Fruit fly (Drosophila melanogaster): ENCODE measurements around the gene S-Lap1.
A peak's percentile ranks its signal among the peaks of the same experiment; 100 is the strongest.

The S-Lap1 gene

DNA sequence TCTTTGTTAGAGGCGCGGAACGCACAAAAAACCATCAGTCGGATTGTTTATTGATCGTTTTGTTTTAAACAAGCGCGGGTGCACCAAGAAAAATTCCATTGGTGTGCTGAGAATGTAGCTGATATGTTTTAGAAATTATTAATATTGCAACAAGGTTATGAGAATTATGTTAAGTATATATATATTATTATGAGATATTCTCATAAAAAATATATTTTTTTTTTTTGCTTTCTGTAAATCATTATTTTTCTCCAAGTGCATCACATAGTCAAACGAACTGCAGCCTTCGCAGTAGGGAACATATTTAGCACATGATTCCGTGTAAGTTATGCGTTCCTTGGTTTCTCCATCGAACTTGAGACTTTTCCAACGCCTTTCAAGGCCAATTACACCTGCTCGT lies 11.9 kb downstream of the S-Lap1 start (continued):
- 0 out of 2 replicates have a peak, but pooled peaks have one; percentile 44 for TF ChIP-seq CG32767 (GFP tag; IDR thresholded peaks at IDR 0.05)
- TF ChIP-seq D19B (GFP tag; optimal IDR thresholded peaks at IDR 0.05), result peak; percentile 1
- peak; percentile 51 for TF ChIP-seq gsb-n (tag; optimal IDR thresholded peaks at IDR 0.05)
- peak; percentile 73 for TF ChIP-seq CG31224 (GFP tag; IDR thresholded peaks at IDR 0.05)
- TF ChIP-seq dysf (GFP tag; IDR thresholded peaks at IDR 0.05), result peak; percentile 88
- peak; percentile 37 for TF ChIP-seq Max (GFP tag; optimal IDR thresholded peaks at IDR 0.05)
- TF ChIP-seq da (GFP tag; optimal IDR thresholded peaks at IDR 0.05), result no peak
- TF ChIP-seq croc (GFP tag; conservative IDR thresholded peaks at IDR 0.05), result peak; percentile 67; the same call in 1 of the 3 replicates
- peak; percentile 78 for TF ChIP-seq CG32532 (GFP tag; IDR thresholded peaks at IDR 0.05)
- peak; percentile 81 for TF ChIP-seq Blimp-1 (GFP tag; optimal IDR thresholded peaks at IDR 0.05)
- no peak for TF ChIP-seq eve (GFP tag; optimal IDR thresholded peaks at IDR 0.05)
- TF ChIP-seq E2f2 (GFP tag; IDR thresholded peaks at IDR 0.05), result peak; percentile 58; the same call in 1 of the 2 replicates
- peak; percentile 15 for TF ChIP-seq zf30C (GFP tag; optimal IDR thresholded peaks at IDR 0.05)
- peak; percentile 82 for TF ChIP-seq CG10979 (tag; optimal IDR thresholded peaks at IDR 0.05)
- no peak for TF ChIP-seq Myb (GFP tag; optimal IDR thresholded peaks at IDR 0.05)
- peak; percentile 37 for TF ChIP-seq cwo (GFP tag; optimal IDR thresholded peaks at IDR 0.05)
- TF ChIP-seq CG15601 (tag; optimal IDR thresholded peaks at IDR 0.05), result peak; percentile 52
- TF ChIP-seq bigmax (GFP tag; optimal IDR thresholded peaks at IDR 0.05), result no peak
- peak; percentile 44 for TF ChIP-seq CG9437 (GFP tag; optimal IDR thresholded peaks at IDR 0.05)
- no peak for TF ChIP-seq Atf3 (GFP tag; optimal IDR thresholded peaks at IDR 0.05)
- no peak for TF ChIP-seq otp (GFP tag; IDR thresholded peaks at IDR 0.05)
- peak; percentile 19 for TF ChIP-seq CG18764 (GFP tag; optimal IDR thresholded peaks at IDR 0.05)
- no peak for TF ChIP-seq nau (GFP tag; optimal IDR thresholded peaks at IDR 0.05)
- no peak for TF ChIP-seq C15 (GFP tag; IDR thresholded peaks at IDR 0.05)
- peak; percentile 33 for TF ChIP-seq Hr3 (GFP tag; optimal IDR thresholded peaks at IDR 0.05)
- TF ChIP-seq chm (GFP tag; IDR thresholded peaks at IDR 0.05), result no peak
- peak; percentile 61 for TF ChIP-seq CG15696 (tag; optimal IDR thresholded peaks at IDR 0.05)
- TF ChIP-seq ap (GFP tag; IDR thresholded peaks at IDR 0.05), result peak; percentile 50
- peak; percentile 78; the same call in 1 of the 2 replicates for TF ChIP-seq ara (GFP tag; IDR thresholded peaks at IDR 0.05)
- TF ChIP-seq CG17186 (GFP tag; optimal IDR thresholded peaks at IDR 0.05), result no peak
- peak; percentile 38 for TF ChIP-seq Jarid2 (GFP tag; optimal IDR thresholded peaks at IDR 0.05)
- TF ChIP-seq tgo (GFP tag; IDR thresholded peaks at IDR 0.05), result peak; percentile 88
- no peak; the same call in 1 of the 2 replicates for TF ChIP-seq Oaz (GFP tag; IDR thresholded peaks at IDR 0.05)
- peak; percentile 81 for TF ChIP-seq CG7372 (GFP tag; IDR thresholded peaks at IDR 0.05)
- TF ChIP-seq CG10543 (GFP tag; optimal IDR thresholded peaks at IDR 0.05), result peak; percentile 30
- 0 out of 3 replicates have a peak, but pooled peaks have one; percentile 40 for TF ChIP-seq Dbx (GFP tag; IDR thresholded peaks at IDR 0.05)
- TF ChIP-seq pnt (GFP tag; optimal IDR thresholded peaks at IDR 0.05), result no peak
- no peak for TF ChIP-seq pb (GFP tag; optimal IDR thresholded peaks at IDR 0.05)
- no peak for TF ChIP-seq CG15479 (GFP tag; optimal IDR thresholded peaks at IDR 0.05)
- TF ChIP-seq lab (GFP tag; optimal IDR thresholded peaks at IDR 0.05), result peak; percentile 73
- peak; percentile 69 for TF ChIP-seq Fer3 (tag; optimal IDR thresholded peaks at IDR 0.05)
- TF ChIP-seq Hsf (GFP tag; optimal IDR thresholded peaks at IDR 0.05), result no peak
- peak; percentile 91 for TF ChIP-seq nmo (GFP tag; optimal IDR thresholded peaks at IDR 0.05)
- no peak for TF ChIP-seq ato (GFP tag; IDR thresholded peaks at IDR 0.05; ENCODE audit: partially characterized antibody)
- TF ChIP-seq hkb (optimal IDR thresholded peaks at IDR 0.05), result no peak
- peak; percentile 86 for TF ChIP-seq hkb (GFP tag; IDR thresholded peaks at IDR 0.05)
- no peak for TF ChIP-seq CG18619 (GFP tag; optimal IDR thresholded peaks at IDR 0.05)
- peak; percentile 40 for TF ChIP-seq Spps (tag; optimal IDR thresholded peaks at IDR 0.05)
- peak; percentile 12 for TF ChIP-seq CG15514 (GFP tag; optimal IDR thresholded peaks at IDR 0.05)
- no peak for TF ChIP-seq CG8765 (GFP tag; IDR thresholded peaks at IDR 0.05)
- no peak for TF ChIP-seq Dll (GFP tag; IDR thresholded peaks at IDR 0.05; ENCODE audit: partially characterized antibody)

Data from whole organism, embryonic.